Fruit fly (Drosophila melanogaster) whole organism: ENCODE results near the gene CG31904.

Experiments
- CG8478 ChIP-seq: fragments of >200 bp; optimal IDR thresholded peaks from 2 replicates; lab custom pipeline; 2018; ENCODE audit warnings: inconsistent platforms
- Dll ChIP-seq: fragments of >200 bp; optimal IDR thresholded peaks from 2 replicates; lab custom pipeline; 2017
- EcR ChIP-seq, 2 experiments: fragments of >200 bp; optimal IDR thresholded peaks; 2 replicates each; lab custom pipeline; 2017; ENCODE audit warnings: missing biosample characterization in 2 of 2, missing genetic modification characterization in 2 of 2, missing genetic modification reagents in 2 of 2
- pan ChIP-seq: fragments of >200 bp; optimal IDR thresholded peaks from 2 replicates; lab custom pipeline; 2017
- psq ChIP-seq: fragments of >200 bp; optimal IDR thresholded peaks from 2 replicates; lab custom pipeline; 2017
- usp ChIP-seq: fragments of >200 bp; optimal IDR thresholded peaks from 2 replicates; lab custom pipeline; 2017; ENCODE audit warnings: missing biosample characterization, missing genetic modification characterization, mixed read lengths

The CG31904 gene

dm6 chr2L:7710580-7710979 lies 28.0 kb downstream of the CG31904 start, which contains the start of gene Ntl:
Ntl (plus strand) TSS chr2L:7710880.
- no peak for TF ChIP-seq psq (lab: Kevin White, UChicago)
- no peak for TF ChIP-seq EcR (GFP tag; optimal IDR thresholded peaks at IDR 0.05; lab: Kevin White, UChicago)
- TF ChIP-seq usp (GFP tag; lab: Kevin White, UChicago), result no peak
- no peak for TF ChIP-seq Dll
- no peak for TF ChIP-seq pan (lab: Kevin White, UChicago)
- TF ChIP-seq CG8478, result no peak

- TF ChIP-seq pan (lab: Kevin White, UChicago) (no peak), CG8478 (no peak), psq (lab: Kevin White, UChicago) (no peak), Dll (no peak)
These were observed 35.1 kb downstream of the CG31904 start for dm6 chr2L:7703534-7703933.

- TF ChIP-seq psq (lab: Kevin White, UChicago) (no peak), CG8478 (peak; percentile 3)
These were observed 36.0 kb downstream of the CG31904 start, which contains the start of gene Tep3 for dm6 chr2L:7702383-7703188. Tep3 (plus strand) TSS chr2L:7702805.

dm6 chr2L:7701417-7701816 lies 37.2 kb downstream of the CG31904 start, which contains the start of gene Tep2:
Tep2 (minus strand) TSS chr2L:7701601.
- TF ChIP-seq EcR (GFP tag; optimal IDR thresholded peaks at IDR 0.05; lab: Kevin White, UChicago), result no peak
- no peak for TF ChIP-seq Dll
- no peak for TF ChIP-seq psq (lab: Kevin White, UChicago)
- TF ChIP-seq usp (GFP tag; lab: Kevin White, UChicago), result no peak
- no peak for TF ChIP-seq CG8478
- TF ChIP-seq pan (lab: Kevin White, UChicago), result no peak

dm6 chr2L:7692583-7693080 lies 46.0 kb downstream of the CG31904 start, which contains the start of the genes CG7025 and CG43235:
CG7025 (minus strand) TSS chr2L:7692683.
CG43235 (plus strand) TSS chr2L:7693030.
- TF ChIP-seq CG8478, result no peak
- no peak for TF ChIP-seq psq (lab: Kevin White, UChicago)
- no peak for TF ChIP-seq usp (GFP tag; lab: Kevin White, UChicago)
- TF ChIP-seq EcR (GFP tag; optimal IDR thresholded peaks at IDR 0.05; lab: Kevin White, UChicago), result no peak
- no peak for TF ChIP-seq Dll
- no peak for TF ChIP-seq pan (lab: Kevin White, UChicago)

- TF ChIP-seq usp (GFP tag; lab: Kevin White, UChicago) (no peak), pan (lab: Kevin White, UChicago) (no peak), Dll (no peak), psq (lab: Kevin White, UChicago) (no peak), CG8478 (no peak), EcR (GFP tag; optimal IDR thresholded peaks at IDR 0.05; lab: Kevin White, UChicago) (no peak)
These were observed 47.6 kb downstream of the CG31904 start, which contains the start of gene CG18585 for dm6 chr2L:7690961-7691360. CG18585 (minus strand) TSS chr2L:7691061.

- TF ChIP-seq psq (lab: Kevin White, UChicago), result no peak
- no peak for TF ChIP-seq EcR (GFP tag; optimal IDR thresholded peaks at IDR 0.05; lab: Kevin White, UChicago)
- no peak for TF ChIP-seq CG8478
- no peak for TF ChIP-seq Dll
- no peak for TF ChIP-seq pan (lab: Kevin White, UChicago)
These were observed 48.2 kb downstream of the CG31904 start for dm6 chr2L:7690449-7690848.

dm6 chr2L:7685290-7685689 lies 53.3 kb downstream of the CG31904 start:
- TF ChIP-seq EcR (GFP tag; optimal IDR thresholded peaks at IDR 0.05; lab: Kevin White, UChicago) (no peak), Dll (no peak), CG8478 (no peak), pan (lab: Kevin White, UChicago) (no peak), psq (lab: Kevin White, UChicago) (no peak), usp (GFP tag; lab: Kevin White, UChicago) (no peak)
